Worm (Caenorhabditis elegans) whole organism, L2 larva: Measurements from ENCODE around the gene popl-1.

ENCODE experiments used
- C34F6.9 ChIP-seq: fragments of 150-350 bp; optimal IDR thresholded peaks from 2 replicates; lab custom pipeline; 2014; ENCODE audit warnings: missing biosample characterization, missing genetic modification characterization
- F13H6.1 ChIP-seq: sonication (generic microtip); optimal IDR thresholded peaks from 2 replicates; lab custom pipeline; 2016; ENCODE audit warnings: missing genetic modification characterization, missing compliant biosample characterization
- R02D3.7 ChIP-seq: fragments of 150-350 bp; optimal IDR thresholded peaks from 2 replicates; lab custom pipeline; 2014; ENCODE audit warnings: missing biosample characterization, missing genetic modification characterization
- ZK546.5 ChIP-seq: sonication (generic microtip); optimal IDR thresholded peaks from 2 replicates; lab custom pipeline; 2017; ENCODE audit warnings: missing biosample characterization, missing genetic modification characterization
- alr-1 ChIP-seq: fragments of 150-350 bp; optimal IDR thresholded peaks from 2 replicates; lab custom pipeline; 2014; ENCODE audit warnings: missing biosample characterization, missing genetic modification characterization
- ama-1 ChIP-seq: fragments of 150-350 bp; optimal IDR thresholded peaks from 2 replicates; lab custom pipeline; 2018; ENCODE audit warnings: inconsistent platforms
- blmp-1 ChIP-seq: sonication (generic microtip); optimal IDR thresholded peaks from 2 replicates; lab custom pipeline; 2017; ENCODE audit warnings: missing genetic modification characterization, mild to moderate bottlenecking, missing compliant biosample characterization, antibody characterized with exemption, moderate library complexity; ENCODE audit not compliant: insufficient read depth
- ceh-16 ChIP-seq: fragments of 150-350 bp; optimal IDR thresholded peaks from 2 replicates; lab custom pipeline; 2014; ENCODE audit warnings: missing biosample characterization, missing genetic modification characterization
- ceh-82 ChIP-seq: fragments of 150-350 bp; optimal IDR thresholded peaks from 2 replicates; lab custom pipeline; 2014; ENCODE audit warnings: missing biosample characterization, missing genetic modification characterization
- crh-2 ChIP-seq: sonication (generic microtip); optimal IDR thresholded peaks from 2 replicates; lab custom pipeline; 2017; ENCODE audit warnings: missing biosample characterization, missing genetic modification characterization
- dmd-4 ChIP-seq: sonication (generic microtip); optimal IDR thresholded peaks from 2 replicates; lab custom pipeline; 2017; ENCODE audit warnings: missing biosample characterization, missing genetic modification characterization
- egl-27 ChIP-seq: sonication (generic microtip); optimal IDR thresholded peaks from 3 replicates; lab custom pipeline; 2017; ENCODE audit warnings: missing biosample characterization, missing genetic modification reagents, missing genetic modification characterization
- elt-1 ChIP-seq: fragments of 150-350 bp; optimal IDR thresholded peaks from 2 replicates; lab custom pipeline; 2014; ENCODE audit warnings: missing biosample characterization, missing genetic modification characterization
- elt-3 ChIP-seq: sonication (generic microtip); optimal IDR thresholded peaks from 2 replicates; lab custom pipeline; 2017; ENCODE audit warnings: missing biosample characterization, missing genetic modification characterization
- fos-1 ChIP-seq: fragments of 150-350 bp; optimal IDR thresholded peaks from 2 replicates; lab custom pipeline; 2014; ENCODE audit warnings: missing biosample characterization, missing genetic modification characterization
- lin-11 ChIP-seq: fragments of 150-350 bp; sonication (generic microtip); optimal IDR thresholded peaks from 2 replicates; lab custom pipeline; 2014; ENCODE audit warnings: missing biosample characterization, missing genetic modification characterization, inconsistent platforms, mixed read lengths
- lin-13 ChIP-seq: fragments of 150-350 bp; optimal IDR thresholded peaks from 2 replicates; lab custom pipeline; 2014; ENCODE audit warnings: missing biosample characterization, missing genetic modification reagents, missing genetic modification characterization
- lin-39 ChIP-seq: fragments of 150-350 bp; optimal IDR thresholded peaks from 2 replicates; lab custom pipeline; 2014; ENCODE audit warnings: missing biosample characterization, missing genetic modification reagents, missing genetic modification characterization
- lsy-2 ChIP-seq, 2 experiments: fragments of 150-350 bp in 1 of 2; sonication (generic microtip) in 1 of 2; optimal IDR thresholded peaks; 2 replicates each; lab custom pipeline; 2014 to 2017; ENCODE audit warnings: missing biosample characterization in 2 of 2, missing genetic modification characterization in 2 of 2
- mab-5 ChIP-seq: fragments of 150-350 bp; optimal IDR thresholded peaks from 2 replicates; lab custom pipeline; 2014; ENCODE audit warnings: missing biosample characterization, missing genetic modification characterization
- mbf-1 ChIP-seq: sonication (generic microtip); optimal IDR thresholded peaks from 2 replicates; lab custom pipeline; 2017; ENCODE audit warnings: missing biosample characterization, missing genetic modification characterization
- mdl-1 ChIP-seq, 2 experiments: fragments of 150-350 bp in 1 of 2; sonication (generic microtip) in 1 of 2; optimal IDR thresholded peaks; 2 replicates each; lab custom pipeline; 2017; ENCODE audit warnings: missing biosample characterization in 2 of 2, missing genetic modification characterization in 2 of 2
- nhr-10 ChIP-seq: sonication (generic microtip); optimal IDR thresholded peaks from 2 replicates; lab custom pipeline; 2017; ENCODE audit warnings: missing biosample characterization, missing genetic modification characterization
- nhr-11 ChIP-seq: fragments of 150-350 bp; optimal IDR thresholded peaks from 2 replicates; lab custom pipeline; 2014; ENCODE audit warnings: missing biosample characterization, missing genetic modification characterization
- nhr-12 ChIP-seq: fragments of 150-350 bp; optimal IDR thresholded peaks from 2 replicates; lab custom pipeline; 2014; ENCODE audit warnings: missing biosample characterization, missing genetic modification characterization
- nhr-129 ChIP-seq: fragments of 150-350 bp; optimal IDR thresholded peaks from 2 replicates; lab custom pipeline; 2014; ENCODE audit warnings: missing biosample characterization, missing genetic modification characterization
- nhr-21 ChIP-seq: fragments of 150-350 bp; optimal IDR thresholded peaks from 2 replicates; lab custom pipeline; 2014; ENCODE audit warnings: missing biosample characterization, missing genetic modification characterization
- nhr-25 ChIP-seq: fragments of 150-350 bp; sonication (generic microtip); optimal IDR thresholded peaks from 3 replicates; lab custom pipeline; 2014; ENCODE audit warnings: missing biosample characterization, missing genetic modification characterization
- nhr-6 ChIP-seq: fragments of 150-350 bp; optimal IDR thresholded peaks from 2 replicates; lab custom pipeline; 2014; ENCODE audit warnings: missing biosample characterization, missing genetic modification characterization
- nhr-77 ChIP-seq: fragments of 150-350 bp; optimal IDR thresholded peaks from 2 replicates; lab custom pipeline; 2014; ENCODE audit warnings: missing biosample characterization, missing genetic modification characterization
- peb-1 ChIP-seq: fragments of 150-350 bp; optimal IDR thresholded peaks from 2 replicates; lab custom pipeline; 2014; ENCODE audit warnings: missing biosample characterization, missing genetic modification characterization
- sem-4 ChIP-seq: fragments of 150-350 bp; optimal IDR thresholded peaks from 2 replicates; lab custom pipeline; 2014; ENCODE audit warnings: missing biosample characterization, missing genetic modification reagents, missing genetic modification characterization
- skn-1 ChIP-seq: sonication (generic microtip); optimal IDR thresholded peaks from 2 replicates; lab custom pipeline; 2017; ENCODE audit warnings: missing biosample characterization, missing genetic modification characterization
- sma-3 ChIP-seq: sonication (generic microtip); optimal IDR thresholded peaks from 2 replicates; lab custom pipeline; 2016; ENCODE audit warnings: missing genetic modification reagents, missing genetic modification characterization, missing compliant biosample characterization
- sma-9 ChIP-seq, 2 experiments: fragments of 150-350 bp in 1 of 2; sonication (generic microtip) in 1 of 2; optimal IDR thresholded peaks; 2 replicates each; lab custom pipeline; 2014 to 2016; ENCODE audit warnings: missing genetic modification characterization in 2 of 2, mild to moderate bottlenecking in 1 of 2, missing biosample characterization in 1 of 2, missing compliant biosample characterization in 1 of 2, missing genetic modification reagents in 1 of 2, moderate library complexity in 1 of 2
- snpc-4 ChIP-seq: fragments of 150-350 bp; optimal IDR thresholded peaks from 2 replicates; lab custom pipeline; 2014; ENCODE audit warnings: missing biosample characterization, missing genetic modification characterization
- unc-55 ChIP-seq: fragments of 150-350 bp; sonication (generic microtip); optimal IDR thresholded peaks from 3 replicates; lab custom pipeline; 2014; ENCODE audit warnings: missing biosample characterization, missing genetic modification reagents, missing genetic modification characterization
- zag-1 ChIP-seq: fragments of 150-350 bp; optimal IDR thresholded peaks from 2 replicates; lab custom pipeline; 2014; ENCODE audit warnings: missing biosample characterization, missing genetic modification characterization
- ztf-1 ChIP-seq: fragments of 200-800 bp; sonication (Bioruptor generic); conservative IDR thresholded peaks from 2 replicates; pipeline ENCODE4 v1.3.6; 2022; ENCODE audit warnings: missing genetic modification characterization, missing compliant biosample characterization
- ztf-11 ChIP-seq: sonication (generic microtip); optimal IDR thresholded peaks from 2 replicates; lab custom pipeline; 2017; ENCODE audit warnings: missing biosample characterization, missing genetic modification characterization
- ztf-4 ChIP-seq: fragments of 150-350 bp; optimal IDR thresholded peaks from 2 replicates; lab custom pipeline; 2014; ENCODE audit warnings: missing biosample characterization, missing genetic modification characterization

The popl-1 gene

ce11 chrIII:6405121-6405520 lies 25.6 kb downstream of the popl-1 start (continued):
- TF ChIP-seq nhr-6: no peak
- TF ChIP-seq ztf-11: no peak
- TF ChIP-seq egl-27 (tag; lab: Kevin White, UChicago): no peak
- no peak for TF ChIP-seq sem-4
- no peak for TF ChIP-seq nhr-77 (tag; lab: Kevin White, UChicago)
- no peak for TF ChIP-seq nhr-25 (tag; lab: Kevin White, UChicago)

- TF ChIP-seq ztf-11: no peak
- TF ChIP-seq unc-55: no peak
- no peak for TF ChIP-seq lin-39 (tag; lab: Kevin White, UChicago)
- no peak for TF ChIP-seq peb-1
- no peak for TF ChIP-seq ztf-4 (tag; lab: Kevin White, UChicago)
- TF ChIP-seq elt-3 (tag; lab: Kevin White, UChicago): no peak
- TF ChIP-seq skn-1: no peak
- no peak for TF ChIP-seq R02D3.7 (tag; lab: Kevin White, UChicago)
Observed at ce11 chrIII:6402810-6403209, 27.9 kb downstream of the popl-1 start.

- peak; percentile 43 for TF ChIP-seq lin-13
- TF ChIP-seq skn-1: no peak
- TF ChIP-seq ceh-16: no peak
- no peak for TF ChIP-seq alr-1
- TF ChIP-seq nhr-12 (tag; lab: Kevin White, UChicago): no peak
- peak; percentile 68 for TF ChIP-seq sma-9 (GFP tag; optimal IDR thresholded peaks at IDR 0.05; lab: Kevin White, UChicago)
- no peak for TF ChIP-seq sma-9 (tag; optimal IDR thresholded peaks at IDR 0.05; lab: Kevin White, UChicago)
- TF ChIP-seq ztf-4 (tag; lab: Kevin White, UChicago): peak; percentile 37
- TF ChIP-seq C34F6.9 (tag; lab: Kevin White, UChicago): peak; percentile 3
- no peak for TF ChIP-seq elt-1 (tag; lab: Kevin White, UChicago)
- peak; percentile 72 for TF ChIP-seq nhr-129 (tag; lab: Kevin White, UChicago)
- peak; percentile 15 for TF ChIP-seq nhr-6
- peak; percentile 78 for TF ChIP-seq F13H6.1 (tag; lab: Kevin White, UChicago)
- TF ChIP-seq crh-2: peak; percentile 97
- peak in 1 of 2 experiments; percentile 28 for TF ChIP-seq lsy-2 (tag; optimal IDR thresholded peaks at IDR 0.05; lab: Kevin White, UChicago)
- TF ChIP-seq lin-39 (tag; lab: Kevin White, UChicago): no peak
Observed at ce11 chrIII:6402346-6402745, 28.4 kb downstream of the popl-1 start.

- no peak for TF ChIP-seq alr-1
Observed at ce11 chrIII:6399424-6399823, 31.3 kb downstream of the popl-1 start.

- no peak for TF ChIP-seq lin-39 (tag; lab: Kevin White, UChicago)
- no peak for TF ChIP-seq snpc-4 (tag; lab: Kevin White, UChicago)
- TF ChIP-seq sma-9 (GFP tag; optimal IDR thresholded peaks at IDR 0.05; lab: Kevin White, UChicago): peak; percentile 53
- no peak for TF ChIP-seq sma-9 (tag; optimal IDR thresholded peaks at IDR 0.05; lab: Kevin White, UChicago)
- peak in 1 of 2 experiments; percentile 45 for TF ChIP-seq lsy-2 (tag; optimal IDR thresholded peaks at IDR 0.05; lab: Kevin White, UChicago)
- no peak for TF ChIP-seq sma-3
- TF ChIP-seq nhr-21: no peak
- TF ChIP-seq nhr-11 (tag; lab: Kevin White, UChicago): no peak
- TF ChIP-seq ZK546.5 (tag; lab: Kevin White, UChicago): no peak
- TF ChIP-seq lin-13: no peak
- TF ChIP-seq crh-2: no peak
- no peak for TF ChIP-seq mab-5
- no peak for TF ChIP-seq ztf-1 (GFP tag; lab: Robert Waterston, UW)
- TF ChIP-seq nhr-129 (tag; lab: Kevin White, UChicago): peak; percentile 47
- no peak for TF ChIP-seq ceh-82 (tag; lab: Kevin White, UChicago)
- peak; percentile 15 for TF ChIP-seq F13H6.1 (tag; lab: Kevin White, UChicago)
Observed at ce11 chrIII:6398124-6398523, 32.6 kb downstream of the popl-1 start.

ce11 chrIII:6396381-6396780 lies 34.4 kb downstream of the popl-1 start:
- TF ChIP-seq crh-2 (peak; percentile 12), zag-1 (tag; lab: Kevin White, UChicago) (no peak), fos-1 (peak; percentile 59), unc-55 (no peak), ztf-11 (no peak), mdl-1 (tag; optimal IDR thresholded peaks at IDR 0.05; lab: Kevin White, UChicago) (peak in 1 of 2 experiments; percentile 18), ceh-16 (no peak), lin-11 (no peak), sma-9 (GFP tag; optimal IDR thresholded peaks at IDR 0.05; lab: Kevin White, UChicago) (peak; percentile 95), sma-9 (tag; optimal IDR thresholded peaks at IDR 0.05; lab: Kevin White, UChicago) (no peak), elt-1 (tag; lab: Kevin White, UChicago) (no peak), blmp-1 (tag; lab: Kevin White, UChicago) (peak; percentile 34), ama-1 (lab: Kevin White, UChicago) (no peak), mbf-1 (tag; lab: Kevin White, UChicago) (no peak), skn-1 (no peak), R02D3.7 (tag; lab: Kevin White, UChicago) (no peak), C34F6.9 (tag; lab: Kevin White, UChicago) (no peak), F13H6.1 (tag; lab: Kevin White, UChicago) (no peak), dmd-4 (no peak), ztf-4 (tag; lab: Kevin White, UChicago) (no peak), ceh-82 (tag; lab: Kevin White, UChicago) (no peak), snpc-4 (tag; lab: Kevin White, UChicago) (no peak), sem-4 (no peak), peb-1 (no peak), lin-13 (no peak), nhr-129 (tag; lab: Kevin White, UChicago) (no peak), nhr-10 (tag; lab: Kevin White, UChicago) (no peak), lsy-2 (tag; optimal IDR thresholded peaks at IDR 0.05; lab: Kevin White, UChicago) (peak in 1 of 2 experiments; percentile 23)
